Worm (Caenorhabditis elegans) whole organism, late embryonic: Measurements from ENCODE around the gene mau-8.

Source experiments
- C38D4.7 ChIP-seq: fragments of 200-800 bp; sonication (Bioruptor generic); optimal IDR thresholded peaks from 2 replicates; lab custom pipeline; 2018; ENCODE audit warnings: mild to moderate bottlenecking, missing genetic modification characterization, moderate library complexity, missing compliant biosample characterization
- K02D7.2 ChIP-seq: sonication (generic microtip); optimal IDR thresholded peaks from 2 replicates; lab custom pipeline; 2017; ENCODE audit warnings: mild to moderate bottlenecking, missing genetic modification characterization, missing compliant biosample characterization
- Y22D7AL.16 ChIP-seq: sonication (generic microtip); optimal IDR thresholded peaks from 2 replicates; lab custom pipeline; 2016; ENCODE audit warnings: missing genetic modification characterization, missing compliant biosample characterization
- ahr-1 ChIP-seq: sonication (generic microtip); optimal IDR thresholded peaks from 2 replicates; lab custom pipeline; 2016; ENCODE audit warnings: missing genetic modification characterization, missing compliant biosample characterization
- ceh-19 ChIP-seq: fragments of 200-800 bp; sonication (Bioruptor generic); optimal IDR thresholded peaks from 2 replicates; lab custom pipeline; 2018; ENCODE audit warnings: mild to moderate bottlenecking, missing genetic modification characterization, missing compliant biosample characterization
- ceh-2 ChIP-seq: sonication (generic microtip); optimal IDR thresholded peaks from 2 replicates; lab custom pipeline; 2016; ENCODE audit warnings: missing genotype, missing genetic modification characterization, missing compliant biosample characterization
- ceh-22 ChIP-seq: sonication (generic microtip); optimal IDR thresholded peaks from 2 replicates; lab custom pipeline; 2017; ENCODE audit warnings: missing biosample characterization, missing genetic modification characterization
- ceh-24 ChIP-seq: sonication (generic microtip); optimal IDR thresholded peaks from 2 replicates; lab custom pipeline; 2016; ENCODE audit warnings: mild to moderate bottlenecking, missing genetic modification characterization, missing compliant biosample characterization
- ceh-30 ChIP-seq: fragments of 150-350 bp; optimal IDR thresholded peaks from 2 replicates; lab custom pipeline; 2014; ENCODE audit warnings: missing biosample characterization, missing genetic modification characterization
- ceh-31 ChIP-seq: sonication (generic microtip); optimal IDR thresholded peaks from 2 replicates; lab custom pipeline; 2016; ENCODE audit warnings: missing genetic modification characterization, missing compliant biosample characterization
- ceh-48 ChIP-seq: sonication (generic microtip); optimal IDR thresholded peaks from 2 replicates; lab custom pipeline; 2016; ENCODE audit warnings: missing genetic modification characterization, inconsistent platforms, missing compliant biosample characterization
- ceh-9 ChIP-seq: sonication (generic microtip); optimal IDR thresholded peaks from 2 replicates; lab custom pipeline; 2016; ENCODE audit warnings: mild to moderate bottlenecking, missing genetic modification characterization, inconsistent platforms, missing compliant biosample characterization
- che-1 ChIP-seq: sonication (generic microtip); optimal IDR thresholded peaks from 2 replicates; lab custom pipeline; 2016; ENCODE audit warnings: mild to moderate bottlenecking, missing genetic modification characterization, missing compliant biosample characterization
- dve-1 ChIP-seq: sonication (generic microtip); optimal IDR thresholded peaks from 2 replicates; lab custom pipeline; 2017; ENCODE audit warnings: antibody characterized with exemption, mild to moderate bottlenecking, missing genetic modification characterization, missing compliant biosample characterization
- elt-2 ChIP-seq: sonication (generic microtip); optimal IDR thresholded peaks from 2 replicates; lab custom pipeline; 2016; ENCODE audit warnings: missing genetic modification reagents, missing genetic modification characterization, missing compliant biosample characterization
- elt-4 ChIP-seq: sonication (generic microtip); optimal IDR thresholded peaks from 2 replicates; lab custom pipeline; 2016; ENCODE audit warnings: missing genetic modification characterization, missing compliant biosample characterization
- ets-4 ChIP-seq: sonication (generic microtip); optimal IDR thresholded peaks from 2 replicates; lab custom pipeline; 2016; ENCODE audit warnings: missing genetic modification characterization, missing compliant biosample characterization
- eyg-1 ChIP-seq: sonication (generic microtip); optimal IDR thresholded peaks from 2 replicates; lab custom pipeline; 2016; ENCODE audit warnings: missing genotype, missing genetic modification characterization, missing compliant biosample characterization
- fkh-10 ChIP-seq: fragments of 150-350 bp; optimal IDR thresholded peaks from 2 replicates; lab custom pipeline; 2014; ENCODE audit warnings: missing biosample characterization, missing genetic modification reagents, missing genetic modification characterization
- fkh-6 ChIP-seq: sonication (generic microtip); optimal IDR thresholded peaks from 2 replicates; lab custom pipeline; 2016; ENCODE audit warnings: missing genetic modification characterization, missing compliant biosample characterization
- hlh-6 ChIP-seq: sonication (generic microtip); optimal IDR thresholded peaks from 2 replicates; lab custom pipeline; 2016; ENCODE audit warnings: missing genotype, missing genetic modification characterization, missing compliant biosample characterization
- hlh-8 ChIP-seq: sonication (generic microtip); optimal IDR thresholded peaks from 2 replicates; lab custom pipeline; 2016; ENCODE audit warnings: missing genotype, missing genetic modification characterization, missing compliant biosample characterization
- lim-6 ChIP-seq: sonication (generic microtip); optimal IDR thresholded peaks from 2 replicates; lab custom pipeline; 2016; ENCODE audit warnings: missing genetic modification characterization, missing compliant biosample characterization
- mec-3 ChIP-seq: sonication (generic microtip); optimal IDR thresholded peaks from 2 replicates; lab custom pipeline; 2016; ENCODE audit warnings: borderline replicate concordance, missing genetic modification characterization, missing compliant biosample characterization
- nfya-1 ChIP-seq: sonication (generic microtip); optimal IDR thresholded peaks from 2 replicates; lab custom pipeline; 2017; ENCODE audit warnings: missing genetic modification characterization, mild to moderate bottlenecking, missing compliant biosample characterization, antibody characterized with exemption, moderate library complexity
- nhr-11 ChIP-seq: fragments of 150-350 bp; optimal IDR thresholded peaks from 2 replicates; lab custom pipeline; 2014; ENCODE audit warnings: missing biosample characterization, missing genetic modification characterization
- odd-2 ChIP-seq: sonication (generic microtip); optimal IDR thresholded peaks from 2 replicates; lab custom pipeline; 2017; ENCODE audit warnings: antibody characterized with exemption, mild to moderate bottlenecking, missing genetic modification characterization, missing compliant biosample characterization
- pat-9 ChIP-seq: fragments of 200-800 bp; sonication (Bioruptor generic); optimal IDR thresholded peaks from 2 replicates; lab custom pipeline; 2018; ENCODE audit warnings: mild to moderate bottlenecking, missing genetic modification characterization, moderate library complexity, missing compliant biosample characterization
- pax-1 ChIP-seq: fragments of 150-350 bp; optimal IDR thresholded peaks from 2 replicates; lab custom pipeline; 2014; ENCODE audit warnings: missing biosample characterization, missing genetic modification characterization
- pha-2 ChIP-seq: sonication (generic microtip); optimal IDR thresholded peaks from 2 replicates; lab custom pipeline; 2017; ENCODE audit warnings: mild to moderate bottlenecking, missing genetic modification characterization, missing compliant biosample characterization
- pha-4 ChIP-seq: fragments of 150-350 bp; optimal IDR thresholded peaks from 2 replicates; lab custom pipeline; 2018; ENCODE audit warnings: missing biosample characterization, missing genetic modification reagents, missing genetic modification characterization
- ref-2 ChIP-seq: sonication (generic microtip); optimal IDR thresholded peaks from 2 replicates; lab custom pipeline; 2016; ENCODE audit warnings: missing genetic modification characterization, missing compliant biosample characterization
- sdc-2 ChIP-seq: sonication (generic microtip); optimal IDR thresholded peaks from 2 replicates; lab custom pipeline; 2016; ENCODE audit warnings: missing genotype, missing genetic modification characterization, missing compliant biosample characterization
- tbx-2 ChIP-seq: sonication (generic microtip); optimal IDR thresholded peaks from 2 replicates; lab custom pipeline; 2016; ENCODE audit warnings: missing genetic modification characterization, missing compliant biosample characterization
- tbx-7 ChIP-seq: sonication (generic microtip); optimal IDR thresholded peaks from 2 replicates; lab custom pipeline; 2016; ENCODE audit warnings: missing genotype, missing genetic modification characterization, missing compliant biosample characterization
- ttx-3 ChIP-seq: sonication (generic microtip); optimal IDR thresholded peaks from 2 replicates; lab custom pipeline; 2016; ENCODE audit warnings: missing genetic modification reagents, missing genetic modification characterization, missing compliant biosample characterization
- unc-3 ChIP-seq, 2 experiments: fragments of 200-800 bp in 1 of 2; sonication (Bioruptor generic) in 1 of 2; sonication (generic microtip) in 1 of 2; conservative IDR thresholded peaks in 1 of 2; optimal IDR thresholded peaks in 1 of 2; 2 replicates each; pipeline versions ENCODE4 v1.3.6 to Lab custom; 2016 to 2022; ENCODE audit warnings: missing compliant biosample characterization in 2 of 2, missing genetic modification characterization in 2 of 2, missing genetic modification reagents in 1 of 2
- ztf-16 ChIP-seq: sonication (generic microtip); optimal IDR thresholded peaks from 2 replicates; lab custom pipeline; 2017; ENCODE audit warnings: missing genetic modification characterization, missing compliant biosample characterization

Gene mau-8

ce11 chrIV:13377716-13378115 is at the start of gene mau-8:
mau-8 (plus strand) TSS chrIV:13378016.
- TF ChIP-seq hlh-6 (tag; lab: Kevin White, UChicago) = no peak
- no peak for TF ChIP-seq nfya-1 (tag; lab: Kevin White, UChicago)
- TF ChIP-seq elt-2 = no peak
- TF ChIP-seq ztf-16 (tag; lab: Kevin White, UChicago) = no peak
- no peak for TF ChIP-seq ahr-1 (tag; lab: Kevin White, UChicago)
- TF ChIP-seq ceh-2 = no peak
- no peak for TF ChIP-seq ceh-30 (tag; lab: Kevin White, UChicago)
- no peak for TF ChIP-seq lim-6 (tag; lab: Kevin White, UChicago)
- no peak for TF ChIP-seq ceh-31 (tag; lab: Kevin White, UChicago)
- no peak for TF ChIP-seq sdc-2 (tag; lab: Kevin White, UChicago)
- no peak for TF ChIP-seq mec-3 (tag; lab: Kevin White, UChicago)

- no peak for TF ChIP-seq tbx-2 (tag; lab: Kevin White, UChicago)
- TF ChIP-seq hlh-8 (tag; lab: Kevin White, UChicago) = no peak
- no peak for TF ChIP-seq fkh-10 (GFP tag; lab: Kevin White, UChicago)
- no peak for TF ChIP-seq ceh-9
- no peak for TF ChIP-seq dve-1 (tag; lab: Kevin White, UChicago)
- no peak for TF ChIP-seq ceh-24 (tag; lab: Kevin White, UChicago)
- TF ChIP-seq nhr-11 (tag; lab: Kevin White, UChicago) = no peak
- no peak for TF ChIP-seq ceh-2
- TF ChIP-seq odd-2 (tag; lab: Kevin White, UChicago) = no peak
- TF ChIP-seq pha-2 (tag; lab: Kevin White, UChicago) = no peak
- TF ChIP-seq ceh-48 = no peak
- TF ChIP-seq ceh-19 (GFP tag; lab: Kevin White, UChicago) = no peak
- TF ChIP-seq C38D4.7 (GFP tag; lab: Kevin White, UChicago) = no peak
- no peak for TF ChIP-seq sdc-2 (tag; lab: Kevin White, UChicago)
- TF ChIP-seq tbx-7 (tag; lab: Kevin White, UChicago) = no peak
Observed at ce11 chrIV:13328059-13328458, 49.8 kb upstream of the mau-8 start, which contains the start of gene far-6. far-6 (plus strand) TSS chrIV:13328359.

ce11 chrIV:13330547-13330946 is 47.3 kb upstream of the mau-8 start:
- TF ChIP-seq hlh-6 (tag; lab: Kevin White, UChicago) (no peak), che-1 (tag; lab: Kevin White, UChicago) (no peak), mec-3 (tag; lab: Kevin White, UChicago) (no peak), fkh-6 (no peak), pat-9 (tag; lab: Kevin White, UChicago) (no peak), elt-4 (tag; lab: Kevin White, UChicago) (no peak)

ce11 chrIV:13331285-13331684 is 46.5 kb upstream of the mau-8 start, which contains the start of gene pqn-74:
pqn-74 (minus strand) TSS chrIV:13331406.
- no peak for TF ChIP-seq ceh-24 (tag; lab: Kevin White, UChicago)
- TF ChIP-seq ceh-30 (tag; lab: Kevin White, UChicago) = no peak

ce11 chrIV:13334287-13334686 is 43.5 kb upstream of the mau-8 start:
- TF ChIP-seq pha-4 (tag; lab: Kevin White, UChicago) (no peak), ttx-3 (no peak), ref-2 (no peak), K02D7.2 (tag; lab: Kevin White, UChicago) (no peak), Y22D7AL.16 (tag; lab: Kevin White, UChicago) (no peak), pax-1 (tag; lab: Kevin White, UChicago) (no peak), ceh-22 (no peak), che-1 (tag; lab: Kevin White, UChicago) (no peak), eyg-1 (tag; lab: Kevin White, UChicago) (no peak), ztf-16 (tag; lab: Kevin White, UChicago) (no peak), pha-2 (tag; lab: Kevin White, UChicago) (no peak), unc-3 (GFP tag; conservative IDR thresholded peaks at IDR 0.05; lab: Robert Waterston, UW) (no peak), unc-3 (tag; optimal IDR thresholded peaks at IDR 0.05; lab: Kevin White, UChicago) (no peak), odd-2 (tag; lab: Kevin White, UChicago) (no peak), ceh-30 (tag; lab: Kevin White, UChicago) (no peak), ceh-24 (tag; lab: Kevin White, UChicago) (no peak), ets-4 (tag; lab: Kevin White, UChicago) (no peak)
